Worm (Caenorhabditis elegans): ENCODE results near the gene F58G1.3.

Gene F58G1.3

ce11 chrII:12930138-12930537 is 2.0 kb upstream of the F58G1.3 start:
- TF ChIP-seq mls-2 (tag; optimal IDR thresholded peaks at IDR 0.05) (no peak), bed-3 (GFP tag; optimal IDR thresholded peaks at IDR 0.05) (no peak), pha-4 (tag; optimal IDR thresholded peaks at IDR 0.05) (no peak), ztf-11 (tag; optimal IDR thresholded peaks at IDR 0.05) (no peak), unc-120 (tag; optimal IDR thresholded peaks at IDR 0.05; ENCODE audit: poor library complexity, severe bottlenecking) (no peak), hlh-1 (tag; optimal IDR thresholded peaks at IDR 0.05) (no peak), ceh-83 (GFP tag; optimal IDR thresholded peaks at IDR 0.05) (no peak), tbx-8 (GFP tag; optimal IDR thresholded peaks at IDR 0.05) (no peak), drap-1 (GFP tag; optimal IDR thresholded peaks at IDR 0.05) (no peak), unc-39 (tag; optimal IDR thresholded peaks at IDR 0.05) (no peak), elt-1 (tag; optimal IDR thresholded peaks at IDR 0.05; ENCODE audit: borderline replicate concordance, insufficient read depth) (no peak), snpc-4 (tag; optimal IDR thresholded peaks at IDR 0.05) (no peak), flh-1 (GFP tag; optimal IDR thresholded peaks at IDR 0.05) (no peak), nhr-2 (tag; optimal IDR thresholded peaks at IDR 0.05) (no peak)

ce11 chrII:12925551-12925950 is 2.6 kb downstream of the F58G1.3 start, which contains the start of gene F58G1.8:
TSS of gene F58G1.8 (minus strand) at chrII:12925651.
- TF ChIP-seq blmp-1 (tag; optimal IDR thresholded peaks at IDR 0.05) (no peak), mab-5 (tag; optimal IDR thresholded peaks at IDR 0.05) (no peak), ceh-83 (GFP tag; optimal IDR thresholded peaks at IDR 0.05) (no peak), lsy-2 (tag; optimal IDR thresholded peaks at IDR 0.05) (no peak), elt-1 (tag; optimal IDR thresholded peaks at IDR 0.05; ENCODE audit: borderline replicate concordance, insufficient read depth) (no peak), nhr-12 (tag; optimal IDR thresholded peaks at IDR 0.05) (no peak), ham-2 (GFP tag; optimal IDR thresholded peaks at IDR 0.05) (no peak), bed-3 (GFP tag; optimal IDR thresholded peaks at IDR 0.05) (no peak), lin-32 (GFP tag; optimal IDR thresholded peaks at IDR 0.05) (no peak), ztf-11 (tag; optimal IDR thresholded peaks at IDR 0.05) (no peak), mls-2 (tag; optimal IDR thresholded peaks at IDR 0.05) (no peak), mep-1 (tag; optimal IDR thresholded peaks at IDR 0.05) (no peak), drap-1 (GFP tag; optimal IDR thresholded peaks at IDR 0.05) (no peak), elt-3 (tag; optimal IDR thresholded peaks at IDR 0.05) (no peak), sem-2 (GFP tag; optimal IDR thresholded peaks at IDR 0.05) (no peak), hlh-1 (tag; optimal IDR thresholded peaks at IDR 0.05) (no peak), lin-13 (tag; optimal IDR thresholded peaks at IDR 0.05) (no peak), tbx-8 (GFP tag; optimal IDR thresholded peaks at IDR 0.05) (no peak), M03D4.4 (tag; optimal IDR thresholded peaks at IDR 0.05) (no peak)

- TF ChIP-seq lin-32 (GFP tag; optimal IDR thresholded peaks at IDR 0.05) = no peak
- no peak for TF ChIP-seq flh-1 (GFP tag; optimal IDR thresholded peaks at IDR 0.05)
- TF ChIP-seq ham-2 (GFP tag; optimal IDR thresholded peaks at IDR 0.05) = no peak
- TF ChIP-seq nhr-76 (tag; optimal IDR thresholded peaks at IDR 0.05) = no peak
- TF ChIP-seq mls-2 (tag; optimal IDR thresholded peaks at IDR 0.05) = no peak
- TF ChIP-seq unc-62 (GFP tag; optimal IDR thresholded peaks at IDR 0.05) = no peak
- no peak for TF ChIP-seq ztf-11 (tag; optimal IDR thresholded peaks at IDR 0.05)
- no peak for TF ChIP-seq lsy-2 (tag; optimal IDR thresholded peaks at IDR 0.05)
- TF ChIP-seq drap-1 (GFP tag; optimal IDR thresholded peaks at IDR 0.05) = no peak
- no peak for TF ChIP-seq unc-39 (tag; optimal IDR thresholded peaks at IDR 0.05)
- TF ChIP-seq blmp-1 (tag; optimal IDR thresholded peaks at IDR 0.05) = no peak
- no peak for TF ChIP-seq ceh-43 (GFP tag; optimal IDR thresholded peaks at IDR 0.05)
- TF ChIP-seq snpc-4 (tag; optimal IDR thresholded peaks at IDR 0.05) = no peak
- no peak for TF ChIP-seq mab-5 (tag; optimal IDR thresholded peaks at IDR 0.05)
- TF ChIP-seq nhr-2 (tag; optimal IDR thresholded peaks at IDR 0.05) = no peak
- TF ChIP-seq cnd-1 (tag; optimal IDR thresholded peaks at IDR 0.05) = no peak
Observed at ce11 chrII:12923225-12923624, 4.9 kb downstream of the F58G1.3 start.

ce11 chrII:12921478-12921877 is 6.7 kb downstream of the F58G1.3 start:
- no peak for TF ChIP-seq mab-5 (tag; optimal IDR thresholded peaks at IDR 0.05)
- no peak for TF ChIP-seq nhr-237 (tag; optimal IDR thresholded peaks at IDR 0.05)
- no peak for TF ChIP-seq lin-13 (tag; optimal IDR thresholded peaks at IDR 0.05)
- TF ChIP-seq unc-39 (tag; optimal IDR thresholded peaks at IDR 0.05) = no peak
- no peak for TF ChIP-seq ztf-11 (tag; optimal IDR thresholded peaks at IDR 0.05)
- no peak for TF ChIP-seq ceh-39 (tag; optimal IDR thresholded peaks at IDR 0.05)

- peak; percentile 68 for TF ChIP-seq lin-13 (tag; optimal IDR thresholded peaks at IDR 0.05)
- no peak for TF ChIP-seq unc-62 (GFP tag; optimal IDR thresholded peaks at IDR 0.05)
- peak; percentile 48 for TF ChIP-seq mep-1 (tag; optimal IDR thresholded peaks at IDR 0.05)
Observed at ce11 chrII:12918960-12919553, 9.1 kb downstream of the F58G1.3 start, which contains the start of the genes F58G1.2 and wago-4. TSS of gene F58G1.2 (minus strand) at chrII:12919010. TSS of gene wago-4 (plus strand) at chrII:12919551.

All from whole organism, mixed stage, embryonic.